Worm (Caenorhabditis elegans): ENCODE measurements around the gene pch-2.

DNA sequence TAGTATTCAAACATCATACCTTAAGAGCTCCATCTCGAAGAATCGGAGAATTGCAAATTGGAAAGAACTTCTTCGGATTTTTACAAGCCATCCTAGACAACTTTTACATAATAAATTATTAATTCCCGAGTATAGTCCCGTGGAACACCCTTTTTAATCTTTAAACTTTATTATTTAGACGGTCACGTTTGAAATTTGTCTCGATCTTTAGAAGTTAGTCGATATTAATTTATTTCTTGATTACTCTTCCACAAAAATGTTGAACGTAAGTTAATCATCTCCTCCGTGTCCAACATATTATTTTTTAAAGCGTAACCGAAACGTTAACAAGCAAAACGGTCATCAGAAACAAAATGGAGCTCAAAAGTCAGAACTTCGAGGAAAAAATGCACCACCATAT lies 15.3 kb downstream of the pch-2 start, which contains the start of the genes decr-1.3 and T05C12.1:
- TF ChIP-seq ama-1 (optimal IDR thresholded peaks at IDR 0.05) (no peak), tbx-37 (GFP tag; conservative IDR thresholded peaks at IDR 0.05) (no peak), ceh-36 (tag; optimal IDR thresholded peaks at IDR 0.05) (no peak), B0310.2 (tag; optimal IDR thresholded peaks at IDR 0.05) (no peak), hmbx-1 (tag; optimal IDR thresholded peaks at IDR 0.05) (no peak), sea-1 (GFP tag; conservative IDR thresholded peaks at IDR 0.05) (no peak), ceh-13 (GFP tag; optimal IDR thresholded peaks at IDR 0.05) (no peak), tbx-11 (GFP tag; IDR thresholded peaks at IDR 0.05) (no peak), F13C5.2 (tag; optimal IDR thresholded peaks at IDR 0.05) (no peak), flt-1 (GFP tag; IDR thresholded peaks at IDR 0.05) (no peak), hnd-1 (tag; optimal IDR thresholded peaks at IDR 0.05) (no peak)
